Fruit fly (Drosophila melanogaster) whole organism, prepupa: Measurements from ENCODE around the gene alrm.

ENCODE experiments used
- Blimp-1 ChIP-seq: fragments of 200-800 bp; sonication (Bioruptor generic); optimal IDR thresholded peaks from 3 replicates; lab custom pipeline; 2017; ENCODE audit warnings: missing biosample characterization, missing genetic modification characterization, mild to moderate bottlenecking, moderate library complexity, missing genetic modification reagents
- CG10669 ChIP-seq: fragments of 200-800 bp; sonication (Bioruptor generic); optimal IDR thresholded peaks from 3 replicates; lab custom pipeline; 2018; ENCODE audit warnings: missing biosample characterization, mild to moderate bottlenecking, missing genetic modification characterization, moderate library complexity
- CG11294 ChIP-seq: fragments of 200-800 bp; sonication (Bioruptor generic); IDR thresholded peaks from 2 replicates; pipeline ENCODE4 v1.3.6; 2022; ENCODE audit warnings: missing biosample characterization, missing genetic modification characterization
- CG11762 ChIP-seq: fragments of 200-800 bp; sonication (Bioruptor generic); optimal IDR thresholded peaks from 3 replicates; lab custom pipeline; 2016; ENCODE audit warnings: missing biosample characterization, missing genetic modification characterization; ENCODE audit not compliant: insufficient read depth
- CG15336 ChIP-seq: fragments of 200-800 bp; sonication (Bioruptor generic); IDR thresholded peaks from 2 replicates; pipeline ENCODE4 v1.3.6; 2022; ENCODE audit warnings: missing biosample characterization, missing genetic modification characterization
- CG3032 ChIP-seq: fragments of 200-800 bp; optimal IDR thresholded peaks from 2 replicates; lab custom pipeline; 2019; ENCODE audit warnings: missing biosample characterization, mild to moderate bottlenecking, missing genetic modification characterization, moderate library complexity
- CG32006 ChIP-seq: fragments of 200-800 bp; sonication (Bioruptor generic); optimal IDR thresholded peaks from 3 replicates; lab custom pipeline; 2017; ENCODE audit warnings: missing biosample characterization, mild to moderate bottlenecking, missing genetic modification characterization
- CG34406 ChIP-seq: fragments of 200-800 bp; sonication (Bioruptor generic); optimal IDR thresholded peaks from 3 replicates; lab custom pipeline; 2016; ENCODE audit warnings: missing biosample characterization, missing genetic modification characterization
- CG3919 ChIP-seq: fragments of 200-800 bp; sonication (Bioruptor generic); optimal IDR thresholded peaks from 3 replicates; lab custom pipeline; 2016; ENCODE audit warnings: missing biosample characterization, missing genetic modification characterization
- CG6276 ChIP-seq: fragments of 200-800 bp; sonication (Bioruptor generic); optimal IDR thresholded peaks from 2 replicates; lab custom pipeline; 2017; ENCODE audit warnings: missing biosample characterization, mild to moderate bottlenecking, missing genetic modification characterization
- CG6808 ChIP-seq: fragments of 200-800 bp; sonication (Bioruptor generic); optimal IDR thresholded peaks from 3 replicates; lab custom pipeline; 2017; ENCODE audit warnings: missing biosample characterization, missing genetic modification characterization, mild to moderate bottlenecking, moderate library complexity, missing genetic modification reagents
- CG8119 ChIP-seq: fragments of 200-800 bp; sonication (Bioruptor generic); IDR thresholded peaks from 3 replicates; pipeline ENCODE4 v1.3.6; 2022; ENCODE audit warnings: missing biosample characterization, missing genetic modification characterization
- CG8319 ChIP-seq: fragments of 200-800 bp; sonication (Bioruptor generic); optimal IDR thresholded peaks from 3 replicates; lab custom pipeline; 2016; ENCODE audit warnings: missing biosample characterization, missing genetic modification characterization
- CG8632 ChIP-seq: fragments of 200-800 bp; sonication (Bioruptor generic); optimal IDR thresholded peaks from 3 replicates; lab custom pipeline; 2016; ENCODE audit warnings: missing biosample characterization, missing genetic modification characterization
- Eip75B ChIP-seq: fragments of 200-800 bp; sonication (Bioruptor generic); optimal IDR thresholded peaks from 3 replicates; lab custom pipeline; 2016; ENCODE audit warnings: missing biosample characterization, missing genetic modification characterization
- Eip78C ChIP-seq: fragments of 200-800 bp; sonication (Bioruptor generic); peaks from one replicate; lab custom pipeline; 2016; ENCODE audit warnings: missing biosample characterization, missing genetic modification characterization
- Eip93F ChIP-seq: fragments of 200-800 bp; sonication (Bioruptor generic); optimal IDR thresholded peaks from 2 replicates; lab custom pipeline; 2016; ENCODE audit warnings: missing biosample characterization, mild to moderate bottlenecking, missing genetic modification characterization
- Ets21C ChIP-seq: fragments of 200-800 bp; sonication (Bioruptor generic); optimal IDR thresholded peaks from 3 replicates; lab custom pipeline; 2016; ENCODE audit warnings: missing biosample characterization, missing genetic modification characterization
- Gug ChIP-seq: fragments of 200-800 bp; sonication (Bioruptor generic); IDR thresholded peaks from 2 replicates; pipeline ENCODE4 v1.3.6; 2022; ENCODE audit warnings: missing biosample characterization, missing genetic modification characterization
- Hr38 ChIP-seq: sonication (Bioruptor generic); optimal IDR thresholded peaks from 2 replicates; lab custom pipeline; 2016; ENCODE audit warnings: missing biosample characterization, missing genetic modification characterization
- Hr39 ChIP-seq: fragments of 200-800 bp; sonication (Bioruptor generic); optimal IDR thresholded peaks from 2 replicates; lab custom pipeline; 2016; ENCODE audit warnings: missing biosample characterization, missing genetic modification characterization
- Hr4 ChIP-seq: fragments of 200-800 bp; sonication (Bioruptor generic); optimal IDR thresholded peaks from 3 replicates; lab custom pipeline; 2016; ENCODE audit warnings: missing biosample characterization, missing genetic modification characterization
- Lpt ChIP-seq: fragments of 200-800 bp; sonication (Bioruptor generic); optimal IDR thresholded peaks from 3 replicates; lab custom pipeline; 2016; ENCODE audit warnings: missing biosample characterization, missing genetic modification characterization
- Met ChIP-seq: fragments of 200-800 bp; sonication (Bioruptor generic); optimal IDR thresholded peaks from 3 replicates; lab custom pipeline; 2016; ENCODE audit warnings: missing biosample characterization, missing genetic modification characterization
- Sox102F ChIP-seq: fragments of 200-800 bp; sonication (Bioruptor generic); optimal IDR thresholded peaks from 2 replicates; lab custom pipeline; 2016; ENCODE audit warnings: missing biosample characterization, mild to moderate bottlenecking, missing genetic modification characterization
- Sox14 ChIP-seq: fragments of 200-800 bp; sonication (Bioruptor generic); optimal IDR thresholded peaks from 3 replicates; lab custom pipeline; 2016; ENCODE audit warnings: missing biosample characterization, missing genetic modification characterization
- Sox15 ChIP-seq: fragments of 200-800 bp; sonication (Bioruptor generic); optimal IDR thresholded peaks from 3 replicates; lab custom pipeline; 2016; ENCODE audit warnings: missing biosample characterization, missing genetic modification characterization
- dac ChIP-seq: fragments of 200-800 bp; sonication (Bioruptor generic); optimal IDR thresholded peaks from 2 replicates; lab custom pipeline; 2017; ENCODE audit warnings: missing biosample characterization, mild to moderate bottlenecking, missing genetic modification characterization
- dsx ChIP-seq: fragments of 200-800 bp; optimal IDR thresholded peaks from 3 replicates; lab custom pipeline; 2019; ENCODE audit warnings: missing biosample characterization, mild to moderate bottlenecking, missing genetic modification characterization, moderate library complexity; ENCODE audit not compliant: poor library complexity, severe bottlenecking
- eg ChIP-seq: fragments of 200-800 bp; sonication (Bioruptor generic); IDR thresholded peaks from 3 replicates; pipeline ENCODE4 v1.3.6; 2022; ENCODE audit warnings: missing biosample characterization, missing genetic modification characterization
- esn ChIP-seq: fragments of 200-800 bp; sonication (Bioruptor generic); optimal IDR thresholded peaks from 2 replicates; lab custom pipeline; 2016; ENCODE audit warnings: missing biosample characterization, mild to moderate bottlenecking, missing genetic modification characterization, moderate library complexity
- fd59A ChIP-seq: fragments of 200-800 bp; sonication (Bioruptor generic); optimal IDR thresholded peaks from 2 replicates; lab custom pipeline; 2017; ENCODE audit warnings: missing biosample characterization, mild to moderate bottlenecking, missing genetic modification characterization, missing genetic modification reagents
- net ChIP-seq: fragments of 200-800 bp; sonication (Bioruptor generic); optimal IDR thresholded peaks from 3 replicates; lab custom pipeline; 2016; ENCODE audit warnings: missing biosample characterization, missing genetic modification characterization
- pdm3 ChIP-seq: fragments of 200-800 bp; sonication (Bioruptor generic); optimal IDR thresholded peaks from 3 replicates; lab custom pipeline; 2016; ENCODE audit warnings: missing biosample characterization, missing genetic modification characterization
- ss ChIP-seq, 2 experiments: fragments of 200-800 bp; sonication (Bioruptor generic); optimal IDR thresholded peaks; 2 replicates in 1 of 2; 3 replicates in 1 of 2; lab custom pipeline; 2017 to 2018; ENCODE audit warnings: mild to moderate bottlenecking in 2 of 2, missing biosample characterization in 2 of 2, missing genetic modification characterization in 2 of 2, moderate library complexity in 1 of 2
- svp ChIP-seq: fragments of 200-800 bp; sonication (Bioruptor generic); peaks from one replicate; lab custom pipeline; 2016; ENCODE audit warnings: missing biosample characterization, missing genetic modification characterization
- topi ChIP-seq: fragments of 200-800 bp; sonication (Bioruptor generic); optimal IDR thresholded peaks from 3 replicates; lab custom pipeline; 2016; ENCODE audit warnings: missing biosample characterization, missing genetic modification characterization

The alrm gene

dm6 chr3R:25384206-25384605, 1.6 kb upstream of the alrm start:
- no peak for TF ChIP-seq Sox15 (GFP tag; lab: Kevin White, UChicago)
- no peak for TF ChIP-seq CG15336 (GFP tag; lab: Robert Waterston, UW)
- no peak for TF ChIP-seq Eip78C (GFP tag; lab: Kevin White, UChicago)
- no peak for TF ChIP-seq Hr4 (GFP tag; lab: Kevin White, UChicago)
- TF ChIP-seq Eip93F (GFP tag; lab: Kevin White, UChicago) = no peak
- no peak for TF ChIP-seq topi (GFP tag; lab: Kevin White, UChicago)
- no peak for TF ChIP-seq CG8632 (GFP tag; lab: Kevin White, UChicago)
- no peak for TF ChIP-seq Hr39 (GFP tag; lab: Kevin White, UChicago)
- TF ChIP-seq Sox14 = no peak
- no peak for TF ChIP-seq CG6808 (GFP tag; lab: Kevin White, UChicago)
- no peak for TF ChIP-seq CG3919 (GFP tag; lab: Kevin White, UChicago)
- no peak for TF ChIP-seq CG11294
- TF ChIP-seq CG3032 (tag; lab: Kevin White, UChicago) = no peak
- no peak for TF ChIP-seq Hr38 (GFP tag; lab: Kevin White, UChicago)
- no peak for TF ChIP-seq Met
- no peak for TF ChIP-seq fd59A (GFP tag; lab: Kevin White, UChicago)
- no peak for TF ChIP-seq dsx
- TF ChIP-seq CG32006 (GFP tag; lab: Kevin White, UChicago) = no peak

- no peak for TF ChIP-seq Blimp-1 (GFP tag; lab: Kevin White, UChicago)
- TF ChIP-seq Lpt (GFP tag; lab: Kevin White, UChicago) = no peak
These were observed 819 bp upstream of the alrm start, which contains the start of gene CG31437 for dm6 chr3R:25383400-25383799. Gene CG31437, plus strand, starts transcription at chr3R:25383700.

- TF ChIP-seq net (GFP tag; lab: Kevin White, UChicago) (no peak), fd59A (GFP tag; lab: Kevin White, UChicago) (no peak), Sox102F (GFP tag; lab: Kevin White, UChicago) (no peak), CG11762 (no peak), eg (no peak), Eip75B (GFP tag; lab: Kevin White, UChicago) (no peak), Eip78C (GFP tag; lab: Kevin White, UChicago) (no peak), Gug (GFP tag; lab: Robert Waterston, UW) (no peak), CG32006 (GFP tag; lab: Kevin White, UChicago) (no peak), CG8319 (GFP tag; lab: Kevin White, UChicago) (no peak), Hr4 (GFP tag; lab: Kevin White, UChicago) (no peak), pdm3 (GFP tag; lab: Kevin White, UChicago) (no peak), CG8119 (GFP tag; lab: Robert Waterston, UW) (no peak), CG3032 (tag; lab: Kevin White, UChicago) (no peak)
These were observed 24.6 kb downstream of the alrm start, which contains the start of gene ND-49L for dm6 chr3R:25357985-25358384. Gene ND-49L, plus strand, starts transcription at chr3R:25358285.

- TF ChIP-seq Ets21C (no peak), eg (no peak), CG11762 (no peak), CG6276 (GFP tag; lab: Kevin White, UChicago) (no peak), Sox14 (no peak), esn (GFP tag; lab: Kevin White, UChicago) (no peak), Gug (GFP tag; lab: Robert Waterston, UW) (no peak), CG11294 (no peak), Hr39 (GFP tag; lab: Kevin White, UChicago) (no peak), CG34406 (no peak), ss (GFP tag; optimal IDR thresholded peaks at IDR 0.05; lab: Kevin White, UChicago) (no peak), CG10669 (no peak), dac (GFP tag; lab: Kevin White, UChicago) (no peak), svp (GFP tag; lab: Kevin White, UChicago) (no peak)
- TF ChIP-seq, all 60 proteins: peak for 0
These were observed 35.7 kb downstream of the alrm start, which contains the start of gene tobi for dm6 chr3R:25346899-25347298. Gene tobi, minus strand, starts transcription at chr3R:25346921.
